Worm (Caenorhabditis elegans) whole organism, early embryonic: ENCODE measurements around the gene tlp-1.

Experiments
- B0310.2 ChIP-seq: sonication (generic microtip); optimal IDR thresholded peaks from 2 replicates; lab custom pipeline; 2016; ENCODE audit warnings: mild to moderate bottlenecking, missing genetic modification characterization, missing compliant biosample characterization
- F13C5.2 ChIP-seq: sonication (generic microtip); optimal IDR thresholded peaks from 2 replicates; lab custom pipeline; 2017; ENCODE audit warnings: mild to moderate bottlenecking, missing genetic modification characterization, inconsistent platforms, missing compliant biosample characterization
- aly-1 ChIP-seq: sonication (generic microtip); optimal IDR thresholded peaks from 2 replicates; lab custom pipeline; 2016; ENCODE audit warnings: missing genetic modification characterization, missing compliant biosample characterization
- ama-1 ChIP-seq: fragments of 150-350 bp; optimal IDR thresholded peaks from 2 replicates; lab custom pipeline; 2014
- ceh-13 ChIP-seq: fragments of 200-800 bp; sonication (Bioruptor generic); optimal IDR thresholded peaks from 2 replicates; lab custom pipeline; 2018; ENCODE audit warnings: mild to moderate bottlenecking, missing genetic modification characterization, missing compliant biosample characterization
- ets-7 ChIP-seq: sonication (generic microtip); optimal IDR thresholded peaks from 2 replicates; lab custom pipeline; 2016; ENCODE audit warnings: missing genotype, missing genetic modification characterization, missing compliant biosample characterization
- flt-1 ChIP-seq: fragments of 200-800 bp; sonication (Bioruptor generic); IDR thresholded peaks from 2 replicates; pipeline ENCODE4 v1.3.6; 2022; ENCODE audit warnings: missing genetic modification characterization, missing compliant biosample characterization
- hmbx-1 ChIP-seq: sonication (generic microtip); optimal IDR thresholded peaks from 2 replicates; lab custom pipeline; 2016; ENCODE audit warnings: mild to moderate bottlenecking, missing genetic modification characterization, missing compliant biosample characterization
- hmg-4 ChIP-seq: fragments of 200-800 bp; sonication (Bioruptor generic); optimal IDR thresholded peaks from 2 replicates; lab custom pipeline; 2018; ENCODE audit warnings: mild to moderate bottlenecking, missing genetic modification characterization, missing compliant biosample characterization
- pes-1 ChIP-seq: fragments of 200-800 bp; sonication (Bioruptor generic); IDR thresholded peaks from 2 replicates; pipeline ENCODE4 v1.3.6; 2022; ENCODE audit warnings: missing genetic modification reagents, missing genetic modification characterization, missing compliant biosample characterization
- scrt-1 ChIP-seq: fragments of 200-800 bp; sonication (Bioruptor generic); IDR thresholded peaks from 2 replicates; pipeline ENCODE4 v1.3.6; 2022; ENCODE audit warnings: missing genetic modification characterization, missing compliant biosample characterization
- tbx-11 ChIP-seq: fragments of 200-800 bp; sonication (Bioruptor generic); IDR thresholded peaks from 2 replicates; pipeline ENCODE4 v1.3.6; 2022; ENCODE audit warnings: missing genetic modification characterization, missing compliant biosample characterization
- tbx-37 ChIP-seq: fragments of 200-800 bp; sonication (Bioruptor generic); conservative IDR thresholded peaks from 2 replicates; pipeline ENCODE4 v1.3.6; 2022; ENCODE audit warnings: missing genetic modification reagents, missing genetic modification characterization, missing compliant biosample characterization
- tra-4 ChIP-seq: sonication (generic microtip); optimal IDR thresholded peaks from 2 replicates; lab custom pipeline; 2017; ENCODE audit warnings: missing genetic modification characterization, missing compliant biosample characterization

DNA sequence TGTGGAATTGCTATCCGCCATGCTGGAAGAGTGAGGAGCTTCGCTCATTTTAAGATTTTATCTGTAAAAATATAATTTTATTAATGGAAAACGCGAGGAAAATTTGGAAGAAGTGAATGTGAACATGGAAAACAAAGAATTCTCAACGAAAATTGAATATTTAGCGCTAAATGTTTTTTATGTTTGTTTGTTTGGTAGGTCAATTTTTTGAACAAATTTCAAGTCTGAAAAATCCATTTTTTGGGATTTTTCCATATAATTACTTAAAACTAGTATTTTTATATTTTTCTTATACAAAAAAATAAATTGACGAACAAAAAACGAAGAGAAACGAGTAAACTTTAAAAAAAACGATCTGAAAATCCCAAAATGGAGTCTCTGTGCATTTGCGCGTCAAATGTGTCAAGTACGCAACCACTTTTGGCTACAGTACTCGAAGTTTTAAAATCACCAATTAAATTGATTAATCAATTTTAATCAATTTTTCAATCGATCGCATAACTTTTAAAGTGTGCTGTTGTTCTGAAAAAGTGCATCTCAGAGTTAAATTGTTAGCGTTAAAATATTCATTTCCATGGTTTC lies 36.9 kb downstream of the tlp-1 start, which contains the start of gene fbxa-215:
- TF ChIP-seq tra-4 (no peak), ama-1 (lab: Kevin White, UChicago) (no peak), tbx-11 (GFP tag; lab: Robert Waterston, UW) (no peak), flt-1 (GFP tag; lab: Robert Waterston, UW) (no peak), ceh-13 (GFP tag; lab: Kevin White, UChicago) (no peak), hmg-4 (GFP tag; lab: Kevin White, UChicago) (no peak), ets-7 (tag; lab: Kevin White, UChicago) (no peak), scrt-1 (GFP tag; lab: Robert Waterston, UW) (no peak), F13C5.2 (tag; lab: Kevin White, UChicago) (no peak), aly-1 (no peak), tbx-37 (no peak), B0310.2 (no peak), pes-1 (GFP tag; lab: Robert Waterston, UW) (no peak), hmbx-1 (tag; lab: Kevin White, UChicago) (no peak)
